Worm (Caenorhabditis elegans) whole organism, L4/young adult: Measurements from ENCODE around the gene fbxb-95.
"Not testable (repeated sequence)": the region's sequence is repeated elsewhere in the genome, so short reads cannot be mapped to it uniquely, and the experiment has no call there.

Experiments used
- W03F9.2 ChIP-seq: fragments of 150-350 bp; optimal IDR thresholded peaks from 2 replicates; lab custom pipeline; 2014; ENCODE audit warnings: missing biosample characterization, missing genetic modification characterization
- dao-5 ChIP-seq: sonication (generic microtip); optimal IDR thresholded peaks from 2 replicates; lab custom pipeline; 2016; ENCODE audit warnings: missing genotype, missing genetic modification characterization, moderate library complexity, missing compliant biosample characterization
- him-1 ChIP-seq: sonication (generic microtip); optimal IDR thresholded peaks from 2 replicates; lab custom pipeline; 2016; ENCODE audit warnings: missing genotype, missing genetic modification reagents, missing genetic modification characterization, missing compliant biosample characterization

Gene fbxb-95

DNA sequence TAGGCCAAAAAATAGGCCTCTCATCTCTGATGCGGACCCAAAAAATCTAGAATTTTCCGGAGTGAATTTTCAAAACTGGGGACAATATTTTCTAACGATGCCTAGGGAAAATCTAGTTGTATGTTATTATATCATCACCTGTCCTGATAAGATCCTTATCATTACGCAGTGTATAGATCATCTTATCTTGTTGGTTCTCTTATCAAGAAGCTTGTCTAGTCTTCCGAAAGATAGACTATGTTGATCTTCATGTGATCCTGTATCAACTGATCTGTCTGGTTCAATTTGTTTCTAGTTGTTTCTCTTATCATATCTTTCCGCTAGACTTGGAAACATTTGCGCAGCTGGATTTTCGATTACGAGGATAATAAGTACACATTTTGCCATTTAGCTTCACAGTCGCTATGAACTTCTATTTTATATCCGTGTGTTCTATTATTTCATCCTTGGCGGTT is 3.3 kb upstream of the fbxb-95 start, which contains the start of gene C52E2.3:
Gene C52E2.3 (plus strand): TSS at position 405 of the 455 bp plus-strand sequence.
- TF ChIP-seq W03F9.2 (tag; lab: Kevin White, UChicago) (no peak), him-1 (tag; lab: Kevin White, UChicago) (no peak), dao-5 (no peak)

DNA sequence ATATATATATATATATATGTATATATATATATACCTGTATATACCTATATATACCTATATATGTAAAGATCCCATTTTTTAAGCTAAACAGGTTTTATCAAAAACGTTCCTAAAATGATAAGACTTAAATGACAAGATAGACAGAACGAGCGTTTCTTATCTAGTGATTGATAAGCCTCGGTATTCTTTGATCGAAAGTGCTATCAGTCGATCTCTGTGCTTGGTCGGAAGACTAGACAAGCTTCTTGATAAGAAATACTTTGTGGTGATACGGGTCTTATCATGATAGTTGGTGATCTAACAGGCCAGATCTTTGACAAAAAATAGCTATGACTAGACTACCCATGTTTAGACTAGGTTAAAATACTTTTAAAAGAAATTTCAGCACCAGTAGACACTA is 2.5 kb upstream of the fbxb-95 start:
- TF ChIP-seq him-1 (tag; lab: Kevin White, UChicago): no peak
- no peak for TF ChIP-seq dao-5
- no peak for TF ChIP-seq W03F9.2 (tag; lab: Kevin White, UChicago)

DNA sequence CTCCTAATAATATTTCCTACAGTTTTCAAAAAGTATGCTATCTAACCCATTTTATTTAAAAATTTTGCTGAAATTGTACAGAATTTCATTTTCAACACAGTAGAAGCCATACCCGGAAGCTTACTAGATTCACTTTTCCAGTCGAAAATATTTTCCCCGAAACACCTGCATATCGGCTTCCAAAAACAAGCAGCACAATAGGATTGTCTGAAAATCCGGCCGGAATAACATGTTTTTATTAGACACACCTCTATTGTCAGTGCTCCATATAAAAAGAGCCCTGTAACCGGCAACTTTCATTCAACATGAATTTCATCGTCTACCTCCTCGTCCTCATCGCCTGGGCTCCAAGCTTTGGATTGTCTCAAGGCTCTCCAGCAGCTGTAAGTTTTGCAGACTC is 1.7 kb upstream of the fbxb-95 start, which contains the start of gene C52E2.2:
Gene C52E2.2 (plus strand): TSS at position 301 of the 400 bp plus-strand sequence.
- TF ChIP-seq dao-5 (no peak), him-1 (tag; lab: Kevin White, UChicago) (no peak), W03F9.2 (tag; lab: Kevin White, UChicago) (no peak)

DNA sequence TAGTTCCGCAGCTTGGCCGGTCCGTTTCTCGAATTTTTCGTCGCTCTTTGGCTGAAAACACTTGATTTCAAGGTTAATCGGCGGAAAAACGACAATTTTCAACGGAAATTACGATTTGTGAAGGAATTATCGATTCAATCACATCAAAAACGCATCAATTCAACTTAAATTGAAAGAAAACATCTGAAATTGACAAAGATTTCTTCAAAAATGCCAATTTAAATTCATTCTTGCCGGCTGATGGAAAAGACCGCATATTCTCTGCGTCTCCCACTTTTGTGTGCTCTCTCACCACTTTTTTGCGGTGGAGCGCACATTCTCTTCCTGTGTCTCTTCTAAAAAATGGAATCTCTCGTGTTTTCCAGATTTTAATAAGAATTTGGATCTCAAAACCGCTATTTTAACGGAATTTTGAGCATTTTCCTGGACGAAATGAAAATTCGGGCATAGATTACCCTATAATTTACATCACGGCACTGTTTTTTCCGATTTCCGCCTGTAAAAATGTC is 7.1 kb downstream of the fbxb-95 start, which contains the start of gene C16C4.18:
Gene C16C4.18 (minus strand): TSS at position 51 of the 509 bp plus-strand sequence.
- TF ChIP-seq W03F9.2 (tag; lab: Kevin White, UChicago); him-1 (tag; lab: Kevin White, UChicago); dao-5: not testable (repeated sequence)

DNA sequence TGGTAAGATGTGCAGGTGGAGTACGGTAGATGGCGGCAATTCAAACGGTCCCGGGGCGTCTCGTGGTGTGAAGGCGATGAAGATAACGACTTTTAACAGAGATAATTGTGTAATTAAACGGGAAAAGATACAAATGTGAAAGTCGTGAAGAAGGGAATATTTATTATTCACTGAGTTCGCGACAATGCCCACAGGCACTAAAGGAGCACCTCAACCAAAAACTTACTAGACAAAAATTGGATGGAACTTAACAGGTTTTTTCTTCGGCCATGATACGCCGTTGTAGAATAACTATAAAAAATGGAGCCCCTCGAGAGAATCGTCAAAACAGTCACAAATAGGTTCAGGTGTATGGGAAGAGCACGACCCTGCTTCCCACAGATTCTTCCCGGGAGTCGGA is 8.1 kb downstream of the fbxb-95 start, which contains the start of gene fbxb-98:
Gene fbxb-98 (plus strand): TSS at position 301 of the 400 bp plus-strand sequence.
- TF ChIP-seq dao-5; W03F9.2 (tag; lab: Kevin White, UChicago); him-1 (tag; lab: Kevin White, UChicago): not testable (repeated sequence)

ce11 chrII:1864278-1864677 is 10.1 kb downstream of the fbxb-95 start, which contains the start of gene C16C4.17:
C16C4.17 (plus strand) TSS chrII:1864578.
- TF ChIP-seq him-1 (tag; lab: Kevin White, UChicago) (no peak), W03F9.2 (tag; lab: Kevin White, UChicago) (no peak), dao-5 (no peak)

DNA sequence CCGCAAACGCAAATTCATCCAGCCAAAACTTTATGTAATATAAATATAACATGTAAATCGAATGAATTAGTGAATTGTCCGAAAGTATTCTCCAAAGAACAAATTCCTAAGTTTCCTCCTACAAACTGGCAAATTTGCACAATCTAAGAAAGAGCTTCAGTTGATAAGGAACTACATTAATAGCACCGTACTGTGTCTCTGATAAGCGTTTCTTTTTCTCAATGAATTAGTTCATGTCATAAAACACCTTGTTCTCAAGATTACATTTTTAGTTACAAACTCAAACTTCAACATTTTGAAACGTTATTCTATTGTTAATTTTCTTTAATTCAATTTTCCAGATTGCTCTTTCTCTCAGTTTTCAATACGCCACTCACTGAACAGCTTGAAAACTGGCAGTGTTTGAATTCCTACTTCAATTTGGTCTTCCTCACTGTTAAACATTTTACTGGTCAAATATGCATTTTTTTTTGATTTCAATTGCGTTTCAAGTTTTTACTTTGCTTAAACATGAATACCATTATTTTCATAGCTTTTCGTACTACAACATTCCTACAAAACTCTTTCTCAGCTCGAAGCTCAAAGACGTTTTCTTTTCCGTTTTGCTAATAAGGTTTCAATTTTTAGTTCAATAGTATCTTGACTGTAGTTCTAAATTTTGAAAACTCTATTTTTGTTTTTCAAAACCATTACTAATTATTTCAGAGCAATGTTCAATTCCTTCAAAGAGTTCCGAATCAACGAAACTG is 11.7 kb downstream of the fbxb-95 start, which contains the start of gene math-15:
Gene math-15 (plus strand): TSS at position 699 of the 749 bp plus-strand sequence.
- TF ChIP-seq him-1 (tag; lab: Kevin White, UChicago) (no peak), dao-5 (no peak), W03F9.2 (tag; lab: Kevin White, UChicago) (no peak)

- TF ChIP-seq W03F9.2 (tag; lab: Kevin White, UChicago) (no peak), dao-5 (no peak), him-1 (tag; lab: Kevin White, UChicago) (no peak)
Observed at ce11 chrII:1869120-1869519, 14.9 kb downstream of the fbxb-95 start, which contains the start of gene math-14. math-14 (plus strand) TSS chrII:1869420.

DNA sequence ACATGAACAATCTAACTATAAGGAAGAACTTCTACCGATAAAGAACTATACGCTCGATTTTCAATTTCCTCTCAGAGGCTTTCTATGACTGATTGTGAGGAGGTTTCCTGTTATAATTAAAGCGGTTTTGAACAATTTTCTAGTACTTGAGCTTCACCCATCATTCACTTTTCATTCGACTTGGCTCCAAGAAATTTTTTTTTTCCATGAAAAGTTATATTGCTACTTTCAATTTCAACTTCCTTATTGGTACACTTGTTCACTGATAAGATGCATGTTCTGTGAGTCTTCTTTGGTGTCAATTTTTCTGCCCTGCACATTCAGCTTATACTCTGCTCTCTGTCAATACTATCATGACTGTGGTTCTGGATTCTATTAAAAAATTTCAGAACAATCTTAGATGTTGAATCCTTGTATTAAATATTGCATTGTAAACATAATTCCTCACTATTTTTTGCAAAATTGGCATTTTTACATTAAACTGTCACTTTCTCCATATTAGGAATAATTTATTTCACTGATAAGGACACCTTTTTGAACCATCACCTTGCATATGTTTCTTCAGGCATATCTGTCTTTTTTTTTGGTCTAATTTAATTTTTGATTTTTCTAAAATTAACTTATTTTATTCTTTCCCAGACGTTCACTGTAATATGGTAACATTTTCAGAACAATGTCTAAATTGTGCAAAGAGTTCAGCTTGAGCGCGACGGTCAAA is 16.8 kb downstream of the fbxb-95 start, which contains the start of gene math-10:
Gene math-10 (plus strand): TSS at position 668 of the 718 bp plus-strand sequence.
- TF ChIP-seq him-1 (tag; lab: Kevin White, UChicago) (no peak), dao-5 (no peak), W03F9.2 (tag; lab: Kevin White, UChicago) (no peak)

DNA sequence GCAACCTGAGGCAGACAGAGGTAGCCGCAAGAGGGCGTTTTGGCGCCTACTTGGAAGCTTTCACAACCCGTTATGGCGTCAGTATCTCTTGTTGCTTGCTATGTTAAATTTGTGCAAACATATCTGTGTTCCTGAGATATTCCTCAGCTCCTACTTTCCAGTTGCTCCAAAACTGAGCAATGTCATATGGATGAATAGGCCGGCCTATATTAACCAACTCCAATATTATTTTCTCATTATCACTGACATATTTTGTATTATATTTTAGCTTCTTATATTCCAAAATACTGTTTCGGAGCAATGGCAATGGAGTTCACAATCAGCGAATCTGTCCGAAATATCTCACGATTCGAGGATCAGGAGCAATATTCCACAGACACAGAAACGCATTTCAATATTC is 21.5 kb downstream of the fbxb-95 start, which contains the start of gene math-13:
Gene math-13 (plus strand): TSS at position 301 of the 400 bp plus-strand sequence.
- TF ChIP-seq him-1 (tag; lab: Kevin White, UChicago) (no peak), W03F9.2 (tag; lab: Kevin White, UChicago) (no peak), dao-5 (no peak)

ce11 chrII:1878663-1879062 is 24.5 kb downstream of the fbxb-95 start, which contains the start of gene math-16:
math-16 (minus strand) TSS chrII:1878763.
- no peak for TF ChIP-seq W03F9.2 (tag; lab: Kevin White, UChicago)
- TF ChIP-seq him-1 (tag; lab: Kevin White, UChicago): no peak

ce11 chrII:1882705-1883104 is 28.5 kb downstream of the fbxb-95 start, which contains the start of gene math-5:
math-5 (minus strand) TSS chrII:1882805.
- TF ChIP-seq W03F9.2 (tag; lab: Kevin White, UChicago) (no peak), him-1 (tag; lab: Kevin White, UChicago) (no peak), dao-5 (no peak)

DNA sequence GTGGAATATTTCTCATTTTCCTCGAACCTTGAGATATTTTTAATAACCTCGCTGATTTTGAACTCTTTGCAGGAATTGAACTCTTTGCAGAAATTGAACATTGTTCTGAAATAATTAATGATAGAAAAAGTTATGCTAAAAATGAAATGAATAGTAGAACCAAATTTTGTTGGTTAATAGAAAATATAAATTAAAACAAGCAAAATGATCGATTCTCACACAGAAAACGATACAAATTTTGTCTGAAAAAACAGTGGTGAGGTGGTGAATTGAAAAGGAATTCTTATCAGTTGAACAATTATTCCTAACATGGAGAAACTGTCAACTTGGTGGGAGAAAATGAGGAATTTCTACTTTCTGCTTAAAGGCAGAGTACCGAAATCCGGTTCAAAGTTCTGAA is 30.4 kb downstream of the fbxb-95 start, which contains the start of gene math-6:
Gene math-6 (minus strand): TSS at position 101 of the 400 bp plus-strand sequence.
- TF ChIP-seq dao-5 (no peak), W03F9.2 (tag; lab: Kevin White, UChicago) (no peak), him-1 (tag; lab: Kevin White, UChicago) (no peak)
